Fruit fly (Drosophila melanogaster): ENCODE results near the gene upd1.

Gene upd1

DNA sequence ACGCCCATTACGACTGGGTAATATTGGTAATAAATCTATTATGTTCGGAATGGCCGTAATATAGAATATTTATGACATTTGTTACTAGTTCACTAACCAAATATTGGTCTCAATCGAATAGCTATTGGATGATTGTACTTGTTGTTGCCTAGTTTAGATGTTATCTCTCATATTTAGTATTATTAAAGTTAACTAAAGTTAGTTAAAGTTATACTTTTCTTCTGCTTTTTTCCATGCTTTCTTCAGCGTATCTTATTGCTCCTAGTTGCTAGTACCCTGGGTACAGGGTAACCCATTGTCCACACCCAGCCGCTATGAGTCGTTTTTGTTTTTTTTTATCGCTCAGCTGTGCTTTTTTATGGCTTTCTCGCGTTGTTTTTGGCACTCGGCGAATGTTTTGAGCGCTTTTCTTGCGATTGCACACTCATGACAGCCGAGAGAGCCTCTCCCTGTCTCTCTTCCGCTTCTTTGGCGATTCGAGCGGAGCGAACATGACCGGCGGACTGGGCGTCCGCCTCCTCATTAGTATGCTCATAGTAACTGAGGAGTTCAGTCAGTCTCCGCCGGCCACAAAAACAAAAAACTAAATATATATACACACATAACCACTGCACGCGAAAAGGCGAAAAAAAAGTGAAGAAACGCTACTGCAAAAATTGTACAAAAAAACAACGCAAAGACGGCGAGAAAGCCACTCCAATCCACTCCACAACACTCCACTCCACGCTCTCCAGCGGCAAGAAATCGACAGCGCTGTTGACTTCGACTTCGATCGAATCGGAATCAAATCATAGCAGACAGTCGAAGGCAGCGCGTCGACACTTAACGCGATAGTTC lies 32.4 kb downstream of the upd1 start, which contains the start of gene upd3:
TSS of gene upd3 (plus strand) at position 749 of the 837 bp plus-strand sequence.
- TF ChIP-seq CG8119 (GFP tag; IDR thresholded peaks at IDR 0.05) (peak; percentile 57; the same call in 2 of the 3 replicates), ss (GFP tag; optimal IDR thresholded peaks at IDR 0.05) (peak in 1 of 2 experiments; percentile 39), Lpt (GFP tag; optimal IDR thresholded peaks at IDR 0.05) (no peak), Eip78C (GFP tag) (no peak), eg (GFP tag; IDR thresholded peaks at IDR 0.05) (peak; percentile 57; the same call in 1 of the 3 replicates), CG9139 (GFP tag; optimal IDR thresholded peaks at IDR 0.05) (peak; percentile 21), Met (GFP tag; optimal IDR thresholded peaks at IDR 0.05) (peak; percentile 8), CG6808 (GFP tag; optimal IDR thresholded peaks at IDR 0.05) (peak; percentile 11), Eip93F (GFP tag; optimal IDR thresholded peaks at IDR 0.05) (no peak), CG15336 (GFP tag; IDR thresholded peaks at IDR 0.05) (0 out of 2 replicates have a peak, but pooled peaks have one; percentile 8), CG6276 (GFP tag; optimal IDR thresholded peaks at IDR 0.05) (peak; percentile 9), achi (GFP tag; optimal IDR thresholded peaks at IDR 0.05) (no peak), cyc (GFP tag; optimal IDR thresholded peaks at IDR 0.05) (no peak)

dm6 chrX:18275902-18276301 lies 33.2 kb downstream of the upd1 start:
- no peak for TF ChIP-seq svp (GFP tag)
- TF ChIP-seq Eip78C (GFP tag), result no peak
- TF ChIP-seq CG9139 (GFP tag; optimal IDR thresholded peaks at IDR 0.05), result no peak
- no peak for TF ChIP-seq Smox (GFP tag; optimal IDR thresholded peaks at IDR 0.05)
- no peak for TF ChIP-seq CG11762 (GFP tag; optimal IDR thresholded peaks at IDR 0.05; ENCODE audit: insufficient read depth)
- no peak for TF ChIP-seq Lpt (GFP tag; optimal IDR thresholded peaks at IDR 0.05)
- no peak for TF ChIP-seq CG3032 (tag; optimal IDR thresholded peaks at IDR 0.05)
- no peak for TF ChIP-seq eg (GFP tag; IDR thresholded peaks at IDR 0.05)
- no peak for TF ChIP-seq Ets21C (GFP tag; optimal IDR thresholded peaks at IDR 0.05)
- TF ChIP-seq achi (GFP tag; optimal IDR thresholded peaks at IDR 0.05), result no peak
- no peak for TF ChIP-seq Sox14 (GFP tag; optimal IDR thresholded peaks at IDR 0.05)
- TF ChIP-seq Sox15 (GFP tag; optimal IDR thresholded peaks at IDR 0.05), result no peak

dm6 chrX:18273180-18274016 lies 35.7 kb downstream of the upd1 start:
- TF ChIP-seq fd59A (GFP tag; optimal IDR thresholded peaks at IDR 0.05) (peak; percentile 40), CG3032 (tag; optimal IDR thresholded peaks at IDR 0.05) (peak; percentile 69), Sox102F (GFP tag; optimal IDR thresholded peaks at IDR 0.05) (peak; percentile 13), CG11762 (GFP tag; optimal IDR thresholded peaks at IDR 0.05; ENCODE audit: insufficient read depth) (peak; percentile 21), Gug (GFP tag; IDR thresholded peaks at IDR 0.05) (no peak), CG6276 (GFP tag; optimal IDR thresholded peaks at IDR 0.05) (no peak), Ets21C (GFP tag; optimal IDR thresholded peaks at IDR 0.05) (no peak), CG6808 (GFP tag; optimal IDR thresholded peaks at IDR 0.05) (peak; percentile 64), CG4318 (GFP tag; optimal IDR thresholded peaks at IDR 0.05) (peak; percentile 34), pdm3 (GFP tag; optimal IDR thresholded peaks at IDR 0.05) (peak; percentile 9), spab (GFP tag; optimal IDR thresholded peaks at IDR 0.05) (peak; percentile 56), vri (GFP tag; optimal IDR thresholded peaks at IDR 0.05) (no peak), fd85E (GFP tag; optimal IDR thresholded peaks at IDR 0.05) (no peak), Eip78C (GFP tag) (peak; percentile 78), acj6 (GFP tag; optimal IDR thresholded peaks at IDR 0.05) (peak; percentile 25), fkh (GFP tag; optimal IDR thresholded peaks at IDR 0.05) (no peak), Lpt (GFP tag; optimal IDR thresholded peaks at IDR 0.05) (no peak), Ets96B (tag; optimal IDR thresholded peaks at IDR 0.05) (peak; percentile 58), dsx (GFP tag; optimal IDR thresholded peaks at IDR 0.05; ENCODE audit: poor library complexity, severe bottlenecking) (peak; percentile 20), Hr38 (GFP tag; optimal IDR thresholded peaks at IDR 0.05) (no peak), Eip75B (GFP tag; optimal IDR thresholded peaks at IDR 0.05) (no peak), OdsH (GFP tag; optimal IDR thresholded peaks at IDR 0.05) (peak; percentile 24), CG11902 (GFP tag; optimal IDR thresholded peaks at IDR 0.05) (peak; percentile 6), Smox (GFP tag; optimal IDR thresholded peaks at IDR 0.05) (no peak), CG10631 (GFP tag; optimal IDR thresholded peaks at IDR 0.05) (peak; percentile 54), CG9139 (GFP tag; optimal IDR thresholded peaks at IDR 0.05) (peak; percentile 2), CG8119 (GFP tag; IDR thresholded peaks at IDR 0.05) (peak; percentile 48; the same call in 1 of the 3 replicates), CG6163 (GFP tag; IDR thresholded peaks at IDR 0.05) (no peak), CG34406 (GFP tag; optimal IDR thresholded peaks at IDR 0.05) (peak; percentile 64), CG6792 (GFP tag; optimal IDR thresholded peaks at IDR 0.05) (peak; percentile 41), dac (GFP tag; optimal IDR thresholded peaks at IDR 0.05) (peak; percentile 10), ss (GFP tag; optimal IDR thresholded peaks at IDR 0.05) (peak; percentile 63 to 74), Blimp-1 (GFP tag; optimal IDR thresholded peaks at IDR 0.05) (peak; percentile 19)
